Worm (Caenorhabditis elegans) whole organism, young adult: Measurements from ENCODE around the gene F17E5.2.

ENCODE experiments used
- F39B2.1 ChIP-seq: fragments of 200-800 bp; sonication (Bioruptor generic); IDR thresholded peaks from 2 replicates; pipeline ENCODE4 v1.3.6; 2022; ENCODE audit warnings: missing genetic modification reagents, missing genetic modification characterization, missing compliant biosample characterization
- T26A5.8 ChIP-seq: sonication (generic microtip); optimal IDR thresholded peaks from 2 replicates; lab custom pipeline; 2016; ENCODE audit warnings: missing genetic modification characterization, missing compliant biosample characterization
- ama-1 ChIP-seq, 3 experiments: fragments of 150-350 bp in 1 of 3; sonication (generic microtip) in 2 of 3; optimal IDR thresholded peaks; 2 replicates each; lab custom pipeline; 2014 to 2018; ENCODE audit warnings: missing biosample characterization in 2 of 3, missing genetic modification characterization in 2 of 3, missing genetic modification reagents in 2 of 3
- bed-1 ChIP-seq: fragments of 200-800 bp; sonication (Bioruptor generic); IDR thresholded peaks from 2 replicates; pipeline ENCODE4 v1.3.6; 2022; ENCODE audit warnings: missing genetic modification reagents, missing genetic modification characterization, missing compliant biosample characterization
- dpl-1 ChIP-seq: fragments of 150-350 bp; optimal IDR thresholded peaks from 2 replicates; lab custom pipeline; 2014; ENCODE audit warnings: missing biosample characterization, missing genetic modification reagents, missing genetic modification characterization
- efl-1 ChIP-seq: fragments of 150-350 bp; optimal IDR thresholded peaks from 2 replicates; lab custom pipeline; 2014; ENCODE audit warnings: missing biosample characterization, missing genetic modification reagents, missing genetic modification characterization
- hlh-26 ChIP-seq: fragments of 200-800 bp; sonication (Bioruptor generic); conservative IDR thresholded peaks from 2 replicates; pipeline ENCODE4 v1.3.6; 2022; ENCODE audit warnings: missing genetic modification reagents, missing genetic modification characterization, missing compliant biosample characterization
- hrde-1 ChIP-seq: sonication (generic microtip); optimal IDR thresholded peaks from 2 replicates; lab custom pipeline; 2016; ENCODE audit warnings: missing genetic modification characterization, mild to moderate bottlenecking, missing compliant biosample characterization, moderate library complexity, missing genotype, missing genetic modification reagents, borderline replicate concordance
- nfya-1 ChIP-seq: sonication (generic microtip); optimal IDR thresholded peaks from 2 replicates; lab custom pipeline; 2017; ENCODE audit warnings: antibody characterized with exemption, missing compliant biosample characterization, missing genetic modification characterization, borderline replicate concordance; ENCODE audit not compliant: insufficient read depth
- unc-62 ChIP-seq: fragments of 150-350 bp; optimal IDR thresholded peaks from 2 replicates; lab custom pipeline; 2014; ENCODE audit warnings: missing biosample characterization, missing genetic modification reagents, missing genetic modification characterization

- TF ChIP-seq dpl-1 (GFP tag; lab: Kevin White, UChicago): no peak
- TF ChIP-seq hlh-26 (GFP tag; lab: Robert Waterston, UW): no peak
- no peak for TF ChIP-seq hrde-1 (tag; lab: Kevin White, UChicago)
- TF ChIP-seq T26A5.8 (tag; lab: Kevin White, UChicago): no peak
- TF ChIP-seq bed-1 (GFP tag; lab: Robert Waterston, UW): no peak
- TF ChIP-seq nfya-1 (tag; lab: Kevin White, UChicago): no peak
- TF ChIP-seq F39B2.1 (GFP tag; lab: Robert Waterston, UW): no peak
- TF ChIP-seq efl-1 (GFP tag; lab: Kevin White, UChicago): no peak
- no peak for TF ChIP-seq unc-62 (GFP tag; lab: Kevin White, UChicago)
- no peak for TF ChIP-seq ama-1 (optimal IDR thresholded peaks at IDR 0.05; lab: Kevin White, UChicago)
- TF ChIP-seq ama-1 (GFP tag; optimal IDR thresholded peaks at IDR 0.05; lab: Kevin White, UChicago): no peak
Measured at ce11 chrX:12404729-12405128, 10.7 kb downstream of the F17E5.2 start.
